Fruit fly (Drosophila melanogaster): Measurements from ENCODE around the gene Prosalpha2.

Prosalpha2 gene

dm6 chr3R:12401672-12402296, 29.3 kb upstream of the Prosalpha2 start, which contains the start of gene DNAlig3 (continued):
- no peak for TF ChIP-seq CG9215 (GFP tag; IDR thresholded peaks at IDR 0.05)
- no peak for TF ChIP-seq cad (GFP tag; optimal IDR thresholded peaks at IDR 0.05)
- TF ChIP-seq CG10366 (GFP tag; IDR thresholded peaks at IDR 0.05) = no peak
- peak; percentile 73 for TF ChIP-seq CG13287 (GFP tag; IDR thresholded peaks at IDR 0.05; ENCODE audit: partially characterized antibody)
- no peak for TF ChIP-seq seq (GFP tag; IDR thresholded peaks at IDR 0.05)
- no peak for TF ChIP-seq gsb-n (tag; optimal IDR thresholded peaks at IDR 0.05)
- no peak for TF ChIP-seq Mrtf (GFP tag; IDR thresholded peaks at IDR 0.05)
- TF ChIP-seq NC2α (GFP tag; optimal IDR thresholded peaks at IDR 0.05) = no peak
- no peak for TF ChIP-seq Atf3 (GFP tag; optimal IDR thresholded peaks at IDR 0.05)
- no peak for TF ChIP-seq CG14860 (GFP tag; IDR thresholded peaks at IDR 0.05; ENCODE audit: partially characterized antibody)
- no peak for TF ChIP-seq CG11560 (tag; IDR thresholded peaks at IDR 0.05)
- no peak for TF ChIP-seq so (GFP tag; IDR thresholded peaks at IDR 0.05)
- no peak for TF ChIP-seq CG1832 (GFP tag; optimal IDR thresholded peaks at IDR 0.05)
- TF ChIP-seq Elba2 (GFP tag; optimal IDR thresholded peaks at IDR 0.05) = no peak
- TF ChIP-seq CG8924 (tag; optimal IDR thresholded peaks at IDR 0.05) = no peak
- TF ChIP-seq CG12299 (tag; optimal IDR thresholded peaks at IDR 0.05) = no peak
- no peak for TF ChIP-seq twi (tag; optimal IDR thresholded peaks at IDR 0.05)
- TF ChIP-seq CG2875 (GFP tag; optimal IDR thresholded peaks at IDR 0.05) = no peak
- no peak for TF ChIP-seq tgo (GFP tag; IDR thresholded peaks at IDR 0.05)
- TF ChIP-seq slou (GFP tag; optimal IDR thresholded peaks at IDR 0.05) = no peak
- no peak for TF ChIP-seq cwo (GFP tag; optimal IDR thresholded peaks at IDR 0.05)
- no peak for TF ChIP-seq CG2889 (GFP tag; IDR thresholded peaks at IDR 0.05)
- no peak for TF ChIP-seq CG11504 (tag; optimal IDR thresholded peaks at IDR 0.05)
- TF ChIP-seq row (GFP tag; IDR thresholded peaks at IDR 0.05) = no peak; the same call in 2 of the 3 replicates
- TF ChIP-seq gsb (GFP tag; IDR thresholded peaks at IDR 0.05) = no peak
- no peak for TF ChIP-seq CoRest (tag; optimal IDR thresholded peaks at IDR 0.05)
- peak; percentile 62 for TF ChIP-seq sna (GFP tag; IDR thresholded peaks at IDR 0.05; ENCODE audit: partially characterized antibody)
- no peak for TF ChIP-seq az2 (GFP tag; optimal IDR thresholded peaks at IDR 0.05)
- TF ChIP-seq sug (tag; optimal IDR thresholded peaks at IDR 0.05) = no peak
- TF ChIP-seq h (optimal IDR thresholded peaks at IDR 0.05) = no peak
- TF ChIP-seq CG15269 (tag; optimal IDR thresholded peaks at IDR 0.05) = no peak
- peak; percentile 39 for TF ChIP-seq her (GFP tag; optimal IDR thresholded peaks at IDR 0.05)
- TF ChIP-seq CG4282 (GFP tag; optimal IDR thresholded peaks at IDR 0.05) = no peak
- no peak for TF ChIP-seq maf-S (GFP tag; optimal IDR thresholded peaks at IDR 0.05)
- no peak for TF ChIP-seq CG10209 (GFP tag; optimal IDR thresholded peaks at IDR 0.05)
- TF ChIP-seq CG17568 (GFP tag; optimal IDR thresholded peaks at IDR 0.05) = no peak
- peak; percentile 64 for TF ChIP-seq CG1603 (tag; optimal IDR thresholded peaks at IDR 0.05)
- TF ChIP-seq eyg (GFP tag; optimal IDR thresholded peaks at IDR 0.05) = no peak
- no peak for TF ChIP-seq ro (GFP tag; IDR thresholded peaks at IDR 0.05)
- TF ChIP-seq ac (GFP tag; optimal IDR thresholded peaks at IDR 0.05) = no peak
- no peak for TF ChIP-seq onecut (GFP tag; IDR thresholded peaks at IDR 0.05)
- peak; percentile 17 for TF ChIP-seq CG9797 (GFP tag; optimal IDR thresholded peaks at IDR 0.05)
- peak; percentile 49; the same call in 1 of the 3 replicates for TF ChIP-seq ci (GFP tag; IDR thresholded peaks at IDR 0.05)
- TF ChIP-seq CG3726 (GFP tag; IDR thresholded peaks at IDR 0.05) = no peak
- TF ChIP-seq Nf-YC (tag; optimal IDR thresholded peaks at IDR 0.05) = no peak
- TF ChIP-seq CG2678 (tag; optimal IDR thresholded peaks at IDR 0.05) = no peak
- peak; percentile 21 for TF ChIP-seq Fer1 (GFP tag; optimal IDR thresholded peaks at IDR 0.05)
- no peak for TF ChIP-seq disco-r (GFP tag; optimal IDR thresholded peaks at IDR 0.05)
- no peak for TF ChIP-seq tap (tag; optimal IDR thresholded peaks at IDR 0.05)
- no peak for TF ChIP-seq jumu (GFP tag; optimal IDR thresholded peaks at IDR 0.05)
- peak; percentile 68 for TF ChIP-seq pzg (GFP tag; optimal IDR thresholded peaks at IDR 0.05)

All from whole organism, embryonic.